Fruit fly (Drosophila melanogaster) whole organism, wandering third instar larva: ENCODE results near the gene Oseg5.

ENCODE experiments used
- Abd-B ChIP-seq: fragments of >200 bp; optimal IDR thresholded peaks from 2 replicates; lab custom pipeline; 2017; ENCODE audit warnings: missing biosample characterization, missing genetic modification characterization
- CG9705 ChIP-seq: fragments of 200-800 bp; sonication (Bioruptor generic); optimal IDR thresholded peaks from 2 replicates; lab custom pipeline; 2018; ENCODE audit warnings: missing biosample characterization, mild to moderate bottlenecking, missing genetic modification characterization
- Dif ChIP-seq: fragments of 200-275, 200-300 bp; sonication (Bioruptor generic); optimal IDR thresholded peaks from 2 replicates; lab custom pipeline; 2018; ENCODE audit warnings: missing biosample characterization, missing genetic modification characterization; ENCODE audit not compliant: partially characterized antibody
- Hr78 ChIP-seq: fragments of >200 bp; optimal IDR thresholded peaks from 2 replicates; lab custom pipeline; 2017; ENCODE audit warnings: missing biosample characterization, missing genetic modification characterization
- Hr83 ChIP-seq: fragments of 200-300 bp; sonication (Bioruptor generic); optimal IDR thresholded peaks from 2 replicates; lab custom pipeline; 2016; ENCODE audit warnings: missing biosample characterization, mild to moderate bottlenecking, missing genetic modification characterization, moderate library complexity; ENCODE audit not compliant: poor library complexity, severe bottlenecking
- Myc ChIP-seq: fragments of >200 bp; optimal IDR thresholded peaks from 2 replicates; lab custom pipeline; 2017
- OdsH ChIP-seq: fragments of 200-800 bp; sonication (Bioruptor generic); optimal IDR thresholded peaks from 2 replicates; lab custom pipeline; 2016; ENCODE audit warnings: missing biosample characterization, mild to moderate bottlenecking, missing genetic modification characterization
- dsf ChIP-seq: sonication (Bioruptor generic); optimal IDR thresholded peaks from 2 replicates; lab custom pipeline; 2016; ENCODE audit warnings: missing biosample characterization, missing genetic modification characterization, borderline replicate concordance
- foxo ChIP-seq, 2 experiments: fragments of 200-800 bp; sonication (Bioruptor generic); optimal IDR thresholded peaks; 2 replicates in 1 of 2; 3 replicates in 1 of 2; lab custom pipeline; 2016 to 2017; ENCODE audit warnings: missing biosample characterization in 2 of 2, missing genetic modification characterization in 2 of 2
- fru ChIP-seq: fragments of 200-800 bp; sonication (Bioruptor generic); optimal IDR thresholded peaks from 3 replicates; lab custom pipeline; 2016; ENCODE audit warnings: missing biosample characterization, mild to moderate bottlenecking, missing genetic modification characterization
- h ChIP-seq: fragments of 200-800 bp; sonication (Bioruptor generic); optimal IDR thresholded peaks from 3 replicates; lab custom pipeline; 2016; ENCODE audit warnings: missing biosample characterization, mild to moderate bottlenecking, missing genetic modification characterization
- lola ChIP-seq: fragments of >200 bp; optimal IDR thresholded peaks from 2 replicates; lab custom pipeline; 2017; ENCODE audit warnings: missing biosample characterization, missing genetic modification characterization
- psq ChIP-seq: fragments of 200-800 bp; sonication (Bioruptor generic); optimal IDR thresholded peaks from 3 replicates; lab custom pipeline; 2017; ENCODE audit warnings: missing biosample characterization, mild to moderate bottlenecking, missing genetic modification characterization, moderate library complexity
- woc ChIP-seq: sonication (Bioruptor generic); optimal IDR thresholded peaks from 2 replicates; lab custom pipeline; 2016; ENCODE audit warnings: missing biosample characterization, mild to moderate bottlenecking, missing genetic modification characterization

- no peak for TF ChIP-seq Dif
- TF ChIP-seq lola (GFP tag; lab: Kevin White, UChicago) = no peak
- no peak for TF ChIP-seq woc
- TF ChIP-seq OdsH (GFP tag; lab: Kevin White, UChicago) = no peak
- TF ChIP-seq foxo (GFP tag; optimal IDR thresholded peaks at IDR 0.05; lab: Kevin White, UChicago) = no peak
- no peak for TF ChIP-seq fru (GFP tag; lab: Kevin White, UChicago)
- no peak for TF ChIP-seq Hr83 (GFP tag; lab: Kevin White, UChicago)
- TF ChIP-seq CG9705 (GFP tag; lab: Kevin White, UChicago) = no peak
- TF ChIP-seq dsf (GFP tag; lab: Kevin White, UChicago) = no peak
- no peak for TF ChIP-seq Hr78 (GFP tag; lab: Kevin White, UChicago)
- no peak for TF ChIP-seq h
- TF ChIP-seq Myc = no peak
- no peak for TF ChIP-seq Abd-B (GFP tag; lab: Kevin White, UChicago)
- no peak for TF ChIP-seq psq
Observed at dm6 chr2L:20844381-20844780, 8.7 kb upstream of the Oseg5 start.
